Worm (Caenorhabditis elegans) whole organism, L4 larva: ENCODE measurements around the gene phdh-1.

ENCODE experiments used
- F44E2.7 ChIP-seq: fragments of 200-800 bp; sonication (Bioruptor generic); IDR thresholded peaks from 2 replicates; pipeline ENCODE4 v2.1.2; 2022; ENCODE audit warnings: missing genetic modification characterization, missing compliant biosample characterization
- ceh-28 ChIP-seq: fragments of 150-350 bp; optimal IDR thresholded peaks from 2 replicates; lab custom pipeline; 2014; ENCODE audit warnings: missing biosample characterization, missing genetic modification reagents, missing genetic modification characterization
- ceh-32 ChIP-seq: sonication (generic microtip); optimal IDR thresholded peaks from 2 replicates; lab custom pipeline; 2016; ENCODE audit warnings: mild to moderate bottlenecking, missing genetic modification characterization, missing compliant biosample characterization; ENCODE audit not compliant: poor library complexity
- ceh-44 ChIP-seq: fragments of 200-800 bp; sonication (Bioruptor generic); IDR thresholded peaks from 2 replicates; pipeline ENCODE4 v1.3.6; 2022; ENCODE audit warnings: missing genetic modification reagents, missing genetic modification characterization, missing compliant biosample characterization
- ctbp-1 ChIP-seq: fragments of 200-800 bp; sonication (Bioruptor generic); IDR thresholded peaks from 2 replicates; pipeline ENCODE4 v1.3.6; 2022; ENCODE audit warnings: missing genetic modification reagents, missing genetic modification characterization, missing compliant biosample characterization
- dpl-1 ChIP-seq: fragments of 150-350 bp; optimal IDR thresholded peaks from 2 replicates; lab custom pipeline; 2014; ENCODE audit warnings: missing biosample characterization, missing genetic modification reagents, missing genetic modification characterization
- lin-13 ChIP-seq: fragments of 150-350 bp; optimal IDR thresholded peaks from 2 replicates; lab custom pipeline; 2014; ENCODE audit warnings: missing biosample characterization, missing genetic modification reagents, missing genetic modification characterization
- lsy-2 ChIP-seq, 2 experiments: fragments of 150-350 bp in 1 of 2; sonication (generic microtip) in 1 of 2; optimal IDR thresholded peaks; 2 replicates each; lab custom pipeline; 2014 to 2017; ENCODE audit warnings: missing biosample characterization in 2 of 2, missing genetic modification characterization in 2 of 2
- mdl-1 ChIP-seq, 2 experiments: fragments of 150-350 bp in 1 of 2; sonication (generic microtip) in 1 of 2; optimal IDR thresholded peaks; 2 replicates each; lab custom pipeline; 2014 to 2017; ENCODE audit warnings: missing biosample characterization in 2 of 2, missing genetic modification characterization in 2 of 2
- mdt-29 ChIP-seq: fragments of 200-800 bp; sonication (Bioruptor generic); IDR thresholded peaks from 2 replicates; pipeline ENCODE4 v1.3.6; 2022; ENCODE audit warnings: missing genetic modification reagents, missing genetic modification characterization, missing compliant biosample characterization
- skn-1 ChIP-seq: fragments of 150-350 bp; optimal IDR thresholded peaks from 2 replicates; lab custom pipeline; 2014; ENCODE audit warnings: missing biosample characterization, missing genetic modification characterization
- snpc-4 ChIP-seq: fragments of 150-350 bp; optimal IDR thresholded peaks from 2 replicates; lab custom pipeline; 2014; ENCODE audit warnings: missing biosample characterization, missing genetic modification characterization
- unc-62 ChIP-seq, 3 experiments: fragments of 150-350 bp in 1 of 3; sonication (generic microtip); optimal IDR thresholded peaks in 2 of 3; peaks in 1 of 3; 1 replicate in 1 of 3; 2 replicates in 2 of 3; lab custom pipeline; 2014 to 2017; ENCODE audit warnings: missing biosample characterization in 3 of 3, missing genetic modification characterization in 3 of 3, missing genetic modification reagents in 3 of 3, missing genotype in 1 of 3
- zag-1 ChIP-seq: fragments of 150-350 bp; optimal IDR thresholded peaks from 2 replicates; lab custom pipeline; 2014; ENCODE audit warnings: missing biosample characterization, missing genetic modification characterization

- no peak for TF ChIP-seq mdt-29 (GFP tag; lab: Robert Waterston, UW)
- no peak for TF ChIP-seq snpc-4 (tag; lab: Kevin White, UChicago)
- TF ChIP-seq unc-62 (GFP tag; optimal IDR thresholded peaks at IDR 0.05 in 1 of 2; lab: Kevin White, UChicago): peak in 1 of 2 experiments; percentile 18
- TF ChIP-seq unc-62 (tag; optimal IDR thresholded peaks at IDR 0.05; lab: Kevin White, UChicago): no peak
- TF ChIP-seq lin-13 (GFP tag; lab: Kevin White, UChicago): no peak
- no peak for TF ChIP-seq ceh-32 (tag; lab: Kevin White, UChicago)
- no peak for TF ChIP-seq zag-1 (tag; lab: Kevin White, UChicago)
- no peak for TF ChIP-seq lsy-2 (tag; optimal IDR thresholded peaks at IDR 0.05; lab: Kevin White, UChicago)
- no peak for TF ChIP-seq ceh-44 (GFP tag; lab: Robert Waterston, UW)
- no peak for TF ChIP-seq skn-1 (tag; lab: Kevin White, UChicago)
- TF ChIP-seq mdl-1 (tag; optimal IDR thresholded peaks at IDR 0.05; lab: Kevin White, UChicago): no peak
- no peak for TF ChIP-seq ceh-28 (tag; lab: Kevin White, UChicago)
- no peak for TF ChIP-seq ctbp-1 (GFP tag; lab: Robert Waterston, UW)
- TF ChIP-seq F44E2.7 (GFP tag; lab: Robert Waterston, UW): no peak
- no peak for TF ChIP-seq dpl-1
Observed at ce11 chrII:13637941-13638489, at the start of gene phdh-1.
